Worm (Caenorhabditis elegans) whole organism, midembryonic: Measurements from ENCODE around the gene med-2.

Experiments
- T22C8.4 ChIP-seq: fragments of 200-800 bp; sonication (Bioruptor generic); IDR thresholded peaks from 2 replicates; pipeline ENCODE4 v1.3.6; 2022; ENCODE audit warnings: missing genetic modification characterization, missing compliant biosample characterization
- cog-1 ChIP-seq: sonication (generic microtip); optimal IDR thresholded peaks from 2 replicates; lab custom pipeline; 2016; ENCODE audit warnings: missing genetic modification characterization, missing compliant biosample characterization
- flt-1 ChIP-seq: fragments of 200-800 bp; sonication (Bioruptor generic); IDR thresholded peaks from 2 replicates; pipeline ENCODE4 v1.3.6; 2022; ENCODE audit warnings: missing genetic modification characterization, missing compliant biosample characterization
- klf-2 ChIP-seq: fragments of 200-800 bp; sonication (Bioruptor generic); conservative IDR thresholded peaks from 2 replicates; pipeline ENCODE4 v1.3.6; 2022; ENCODE audit warnings: missing genetic modification reagents, missing genetic modification characterization, missing compliant biosample characterization
- med-1 ChIP-seq: sonication (generic microtip); optimal IDR thresholded peaks from 2 replicates; lab custom pipeline; 2017; ENCODE audit warnings: missing genetic modification characterization, mild to moderate bottlenecking, missing compliant biosample characterization, antibody characterized with exemption, missing genetic modification reagents; ENCODE audit not compliant: insufficient read depth
- ref-1 ChIP-seq: fragments of 200-800 bp; sonication (Bioruptor generic); conservative IDR thresholded peaks from 2 replicates; pipeline ENCODE4 v1.3.6; 2022; ENCODE audit warnings: missing genetic modification reagents, missing genetic modification characterization, missing compliant biosample characterization
- ztf-23 ChIP-seq: fragments of 200-800 bp; sonication (Bioruptor generic); IDR thresholded peaks from 2 replicates; pipeline ENCODE4 v1.3.6; 2022; ENCODE audit warnings: missing genetic modification reagents, missing genetic modification characterization, missing compliant biosample characterization
- ztf-29 ChIP-seq: fragments of 200-800 bp; sonication (Bioruptor generic); IDR thresholded peaks from 2 replicates; pipeline ENCODE4 v1.3.6; 2022; ENCODE audit warnings: missing genetic modification reagents, missing genetic modification characterization, missing compliant biosample characterization

- TF ChIP-seq ref-1 (GFP tag; lab: Robert Waterston, UW) (no peak), flt-1 (GFP tag; lab: Robert Waterston, UW) (no peak), cog-1 (tag; lab: Kevin White, UChicago) (no peak), klf-2 (GFP tag; lab: Robert Waterston, UW) (no peak), med-1 (GFP tag; lab: Kevin White, UChicago) (no peak), T22C8.4 (GFP tag; lab: Robert Waterston, UW) (no peak), ztf-23 (GFP tag; lab: Robert Waterston, UW) (no peak), ztf-29 (no peak)
These were observed 14.3 kb upstream of the med-2 start, which contains the start of gene K04C2.8 for ce11 chrIII:6869996-6870395.
